Fruit fly (Drosophila melanogaster) whole organism, embryonic: ENCODE results near the gene CG4968.

Experiments used
- ATbp ChIP-seq: fragments of 200-800 bp; sonication (Bioruptor generic); optimal IDR thresholded peaks from 2 replicates; lab custom pipeline; 2017; ENCODE audit warnings: missing biosample characterization, mild to moderate bottlenecking, missing genetic modification characterization, missing genetic modification reagents
- Antp ChIP-seq: fragments of 200-800 bp; sonication (Bioruptor generic); optimal IDR thresholded peaks from 3 replicates; lab custom pipeline; 2016; ENCODE audit warnings: missing biosample characterization, missing genetic modification characterization
- Awh ChIP-seq: fragments of 200-800 bp; sonication (Bioruptor generic); IDR thresholded peaks from 2 replicates; pipeline ENCODE4, ENCODE4 v1.3.6; 2022; ENCODE audit warnings: missing biosample characterization, missing genetic modification characterization
- B-H1 ChIP-seq: fragments of 200-800 bp; sonication (Bioruptor generic); IDR thresholded peaks from 3 replicates; pipeline ENCODE4 v1.3.6; 2022; ENCODE audit warnings: missing biosample characterization, missing genetic modification characterization
- BEAF-32 ChIP-seq: fragments of 200-800 bp; sonication (Bioruptor generic); optimal IDR thresholded peaks from 3 replicates; lab custom pipeline; 2017; ENCODE audit warnings: missing biosample characterization, missing genetic modification characterization, mild to moderate bottlenecking, moderate library complexity, missing genetic modification reagents
- CG10274 ChIP-seq: fragments of 200-800 bp; sonication (Bioruptor generic); optimal IDR thresholded peaks from 3 replicates; lab custom pipeline; 2017; ENCODE audit warnings: missing biosample characterization, mild to moderate bottlenecking, missing genetic modification characterization
- CG10431 ChIP-seq: fragments of 200-800 bp; sonication (Bioruptor generic); optimal IDR thresholded peaks from 3 replicates; lab custom pipeline; 2018; ENCODE audit warnings: missing biosample characterization, mild to moderate bottlenecking, missing genetic modification characterization
- CG10565 ChIP-seq: fragments of 200-800 bp; sonication (Bioruptor generic); optimal IDR thresholded peaks from 3 replicates; lab custom pipeline; 2016; ENCODE audit warnings: missing biosample characterization, mild to moderate bottlenecking, missing genetic modification characterization
- CG11560 ChIP-seq: fragments of 200-800 bp; sonication (Bioruptor generic); IDR thresholded peaks from 3 replicates; pipeline ENCODE4 v1.3.6; 2022; ENCODE audit warnings: missing biosample characterization, missing genetic modification characterization
- CG13296 ChIP-seq: fragments of 200-800 bp; sonication (Bioruptor generic); optimal IDR thresholded peaks from 3 replicates; lab custom pipeline; 2018; ENCODE audit warnings: missing biosample characterization, mild to moderate bottlenecking, missing genetic modification characterization
- CG14014 ChIP-seq: fragments of 200-800 bp; sonication (Bioruptor generic); IDR thresholded peaks from 2 replicates; pipeline ENCODE4 v1.3.6; 2022; ENCODE audit warnings: missing biosample characterization, missing genetic modification characterization
- CG15011 ChIP-seq: fragments of 200-800 bp; sonication (Bioruptor generic); optimal IDR thresholded peaks from 3 replicates; lab custom pipeline; 2018; ENCODE audit warnings: missing biosample characterization, mild to moderate bottlenecking, missing genetic modification characterization
- CG15073 ChIP-seq: fragments of 200-800 bp; sonication (Bioruptor generic); optimal IDR thresholded peaks from 2 replicates; lab custom pipeline; 2016; ENCODE audit warnings: missing biosample characterization, missing genetic modification characterization
- CG18619 ChIP-seq: fragments of 200-800 bp; sonication (Bioruptor generic); optimal IDR thresholded peaks from 3 replicates; lab custom pipeline; 2017; ENCODE audit warnings: missing biosample characterization, mild to moderate bottlenecking, missing genetic modification characterization
- CG2120 ChIP-seq: fragments of 200-800 bp; sonication (Bioruptor generic); optimal IDR thresholded peaks from 3 replicates; lab custom pipeline; 2016; ENCODE audit warnings: missing biosample characterization, missing genetic modification characterization
- CG2712 ChIP-seq: fragments of 200-800 bp; optimal IDR thresholded peaks from 3 replicates; lab custom pipeline; 2019; ENCODE audit warnings: missing biosample characterization, mild to moderate bottlenecking, missing genetic modification characterization, moderate library complexity
- CG30020 ChIP-seq: fragments of 200-800 bp; optimal IDR thresholded peaks from 2 replicates; lab custom pipeline; 2019; ENCODE audit warnings: missing biosample characterization, mild to moderate bottlenecking, missing genetic modification characterization, moderate library complexity
- CG31441 ChIP-seq: fragments of 200-800 bp; sonication (Bioruptor generic); IDR thresholded peaks from 2 replicates; pipeline ENCODE4 v1.3.6; 2022; ENCODE audit warnings: missing biosample characterization, missing genetic modification characterization
- CG3995 ChIP-seq: fragments of 200-800 bp; sonication (Bioruptor generic); optimal IDR thresholded peaks from 3 replicates; lab custom pipeline; 2016; ENCODE audit warnings: missing biosample characterization, missing genetic modification characterization
- CG42726 ChIP-seq: fragments of 200-800 bp; sonication (Bioruptor generic); IDR thresholded peaks from 2 replicates; pipeline ENCODE4 v1.3.6; 2022; ENCODE audit warnings: missing biosample characterization, missing genetic modification characterization; ENCODE audit not compliant: partially characterized antibody
- CG43689 ChIP-seq: fragments of 200-800 bp; sonication (Bioruptor generic); IDR thresholded peaks from 2 replicates; pipeline ENCODE4 v1.3.6; 2022; ENCODE audit warnings: missing biosample characterization, missing genetic modification characterization
- CG4617 ChIP-seq: fragments of 200-800 bp; sonication (Bioruptor generic); optimal IDR thresholded peaks from 3 replicates; lab custom pipeline; 2016; ENCODE audit warnings: missing biosample characterization, missing genetic modification characterization, borderline replicate concordance
- CG6791 ChIP-seq: fragments of 200-800 bp; sonication (Bioruptor generic); IDR thresholded peaks from 3 replicates; pipeline ENCODE4 v1.3.6; 2022; ENCODE audit warnings: missing biosample characterization, missing genetic modification characterization; ENCODE audit not compliant: partially characterized antibody
- CG7928 ChIP-seq: fragments of 200-800 bp; sonication (Bioruptor generic); optimal IDR thresholded peaks from 2 replicates; lab custom pipeline; 2017; ENCODE audit warnings: missing biosample characterization, mild to moderate bottlenecking, missing genetic modification characterization
- CG8388 ChIP-seq: fragments of 200-800 bp; sonication (Bioruptor generic); optimal IDR thresholded peaks from 2 replicates; lab custom pipeline; 2019; ENCODE audit warnings: missing biosample characterization, mild to moderate bottlenecking, missing genetic modification characterization, moderate library complexity
- CG8478 ChIP-seq: fragments of >200 bp; optimal IDR thresholded peaks from 2 replicates; lab custom pipeline; 2018
- CG9876 ChIP-seq: fragments of 200-800 bp; sonication (Bioruptor generic); optimal IDR thresholded peaks from 2 replicates; lab custom pipeline; 2016; ENCODE audit warnings: missing biosample characterization, missing genetic modification characterization
- Dll ChIP-seq: fragments of 200-800 bp; sonication (Bioruptor generic); IDR thresholded peaks from 4 replicates; pipeline ENCODE4 v1.3.6; 2022; ENCODE audit warnings: missing biosample characterization, missing genetic modification characterization; ENCODE audit not compliant: partially characterized antibody
- Ets97D ChIP-seq: fragments of 200-800 bp; sonication (Bioruptor generic); optimal IDR thresholded peaks from 3 replicates; lab custom pipeline; 2016; ENCODE audit warnings: missing biosample characterization, missing genetic modification characterization
- NC2α ChIP-seq: fragments of 200-800 bp; sonication (Bioruptor generic); optimal IDR thresholded peaks from 2 replicates; lab custom pipeline; 2016; ENCODE audit warnings: missing biosample characterization, missing genetic modification characterization
- Rfx ChIP-seq: fragments of 200-800 bp; sonication (Bioruptor generic); IDR thresholded peaks from 2 replicates; pipeline ENCODE4 v1.3.6; 2022; ENCODE audit warnings: missing biosample characterization, missing genetic modification characterization
- Scr ChIP-seq: fragments of 200-800 bp; sonication (Bioruptor generic); IDR thresholded peaks from 2 replicates; pipeline ENCODE4 v1.3.6; 2022; ENCODE audit warnings: missing biosample characterization, missing genetic modification characterization; ENCODE audit not compliant: partially characterized antibody
- Sin3A ChIP-seq: fragments of >200 bp; optimal IDR thresholded peaks from 2 replicates; lab custom pipeline; 2018
- Spps ChIP-seq: fragments of 200-800 bp; sonication (Bioruptor generic); optimal IDR thresholded peaks from 2 replicates; lab custom pipeline; 2018; ENCODE audit warnings: missing biosample characterization, mild to moderate bottlenecking, missing genetic modification characterization
- aop ChIP-seq: fragments of 200-800 bp; sonication (Bioruptor generic); IDR thresholded peaks from 2 replicates; pipeline ENCODE4 v1.3.6; 2022; ENCODE audit warnings: missing biosample characterization, missing genetic modification characterization
- bigmax ChIP-seq: fragments of 200-800 bp; sonication (Bioruptor generic); optimal IDR thresholded peaks from 2 replicates; lab custom pipeline; 2018; ENCODE audit warnings: missing biosample characterization, mild to moderate bottlenecking, missing genetic modification characterization
- exex ChIP-seq: fragments of 200-800 bp; sonication (Bioruptor generic); optimal IDR thresholded peaks from 4 replicates; lab custom pipeline; 2018; ENCODE audit warnings: missing biosample characterization, mild to moderate bottlenecking, missing genetic modification characterization, moderate library complexity
- fd96Cb ChIP-seq: fragments of 200-800 bp; sonication (Bioruptor generic); optimal IDR thresholded peaks from 2 replicates; lab custom pipeline; 2018; ENCODE audit warnings: missing biosample characterization, mild to moderate bottlenecking, missing genetic modification characterization, moderate library complexity
- grn ChIP-seq: fragments of 200-800 bp; sonication (Bioruptor generic); optimal IDR thresholded peaks from 3 replicates; lab custom pipeline; 2017; ENCODE audit warnings: missing biosample characterization, missing genetic modification characterization
- jigr1 ChIP-seq: fragments of 200-800 bp; sonication (Bioruptor generic); IDR thresholded peaks from 3 replicates; pipeline ENCODE4 v1.3.6; 2022; ENCODE audit warnings: missing biosample characterization, missing genetic modification characterization
- ken ChIP-seq: fragments of 200-800 bp; sonication (Bioruptor generic); IDR thresholded peaks from 3 replicates; pipeline ENCODE4 v1.3.6; 2022; ENCODE audit warnings: missing biosample characterization, missing genetic modification characterization
- klu ChIP-seq: fragments of 200-800 bp; sonication (Bioruptor generic); IDR thresholded peaks from 2 replicates; pipeline ENCODE4 v1.3.6; 2022; ENCODE audit warnings: missing biosample characterization, missing genetic modification characterization
- lov ChIP-seq, 2 experiments: fragments of 200-800 bp in 1 of 2; fragments of >200 bp in 1 of 2; sonication (Bioruptor generic) in 1 of 2; IDR thresholded peaks in 1 of 2; optimal IDR thresholded peaks in 1 of 2; 2 replicates in 1 of 2; 3 replicates in 1 of 2; pipeline versions ENCODE4 v1.3.6 to Lab custom; 2017 to 2022; ENCODE audit warnings: missing biosample characterization in 1 of 2, missing genetic modification characterization in 1 of 2
- luna ChIP-seq: fragments of 200-800 bp; sonication (Bioruptor generic); optimal IDR thresholded peaks from 2 replicates; lab custom pipeline; 2016; ENCODE audit warnings: missing biosample characterization, missing genetic modification characterization
- maf-S ChIP-seq: fragments of 200-800 bp; sonication (Bioruptor generic); optimal IDR thresholded peaks from 2 replicates; lab custom pipeline; 2016; ENCODE audit warnings: missing biosample characterization, missing genetic modification characterization
- nmo ChIP-seq: fragments of 200-800 bp; sonication (Bioruptor generic); optimal IDR thresholded peaks from 2 replicates; lab custom pipeline; 2018; ENCODE audit warnings: missing biosample characterization, mild to moderate bottlenecking, missing genetic modification characterization, moderate library complexity
- row ChIP-seq: fragments of 200-800 bp; sonication (Bioruptor generic); IDR thresholded peaks from 3 replicates; pipeline ENCODE4 v1.3.6; 2022; ENCODE audit warnings: missing biosample characterization, missing genetic modification characterization
- sc ChIP-seq, 3 experiments: fragments of >200 bp in 2 of 3; fragments of 200-800 bp in 1 of 3; sonication (Bioruptor generic) in 1 of 3; optimal IDR thresholded peaks; 2 replicates in 2 of 3; 3 replicates in 1 of 3; lab custom pipeline; 2017; ENCODE audit warnings: mild to moderate bottlenecking in 1 of 3, missing biosample characterization in 1 of 3, missing genetic modification characterization in 1 of 3, missing genetic modification reagents in 1 of 3
- unpg ChIP-seq: fragments of 200-800 bp; sonication (Bioruptor generic); optimal IDR thresholded peaks from 3 replicates; lab custom pipeline; 2018; ENCODE audit warnings: missing biosample characterization, mild to moderate bottlenecking, missing genetic modification characterization, moderate library complexity
- zen ChIP-seq: fragments of 200-800 bp; sonication (Bioruptor generic); optimal IDR thresholded peaks from 3 replicates; lab custom pipeline; 2018; ENCODE audit warnings: missing biosample characterization, mild to moderate bottlenecking, missing genetic modification characterization, moderate library complexity
- zf30C ChIP-seq: fragments of 200-800 bp; sonication (Bioruptor generic); optimal IDR thresholded peaks from 3 replicates; lab custom pipeline; 2018; ENCODE audit warnings: missing biosample characterization, mild to moderate bottlenecking, missing genetic modification characterization

CG4968 gene

dm6 chr2L:10311822-10312221, 5.1 kb downstream of the CG4968 start (continued):
- TF ChIP-seq CG2120 = no peak
- TF ChIP-seq zf30C = no peak
- TF ChIP-seq CG13296 (GFP tag; lab: Kevin White, UChicago) = peak; percentile 2
- no peak for TF ChIP-seq aop
- TF ChIP-seq klu (GFP tag; lab: Robert Waterston, UW) = no peak
- TF ChIP-seq Awh (GFP tag; lab: Robert Waterston, UW) = no peak
- no peak for TF ChIP-seq CG14014 (GFP tag; lab: Robert Waterston, UW)
- no peak for TF ChIP-seq CG18619
- no peak for TF ChIP-seq Rfx (GFP tag; lab: Robert Waterston, UW)
- TF ChIP-seq CG30020 (tag; lab: Kevin White, UChicago) = peak; percentile 97
- TF ChIP-seq nmo (GFP tag; lab: Kevin White, UChicago) = peak; percentile 9
- TF ChIP-seq Spps (tag; lab: Kevin White, UChicago) = no peak
- TF ChIP-seq B-H1 (GFP tag; lab: Robert Waterston, UW) = no peak
- TF ChIP-seq Sin3A (lab: Kevin White, UChicago) = peak; percentile 28
- TF ChIP-seq Ets97D (GFP tag; lab: Kevin White, UChicago) = peak; percentile 38
- peak; percentile 33; the same call in 1 of the 2 replicates for TF ChIP-seq Scr (GFP tag; lab: Robert Waterston, UW)
- TF ChIP-seq CG3995 (GFP tag; lab: Kevin White, UChicago) = peak; percentile 10
- TF ChIP-seq grn (GFP tag; lab: Kevin White, UChicago) = no peak
- TF ChIP-seq CG7928 (GFP tag; lab: Kevin White, UChicago) = no peak
- TF ChIP-seq CG31441 (GFP tag; lab: Robert Waterston, UW) = no peak
- TF ChIP-seq CG4617 = peak; percentile 76
- TF ChIP-seq CG11560 (tag; lab: Robert Waterston, UW) = no peak
- no peak for TF ChIP-seq fd96Cb (tag; lab: Kevin White, UChicago)
- TF ChIP-seq BEAF-32 (GFP tag; lab: Kevin White, UChicago) = peak; percentile 52
- no peak for TF ChIP-seq lov (optimal IDR thresholded peaks at IDR 0.05; lab: Kevin White, UChicago)
- no peak for TF ChIP-seq lov (GFP tag; IDR thresholded peaks at IDR 0.05; lab: Robert Waterston, UW)
- no peak for TF ChIP-seq CG10274
- peak; percentile 7 for TF ChIP-seq bigmax (GFP tag; lab: Kevin White, UChicago)
- TF ChIP-seq jigr1 (GFP tag; lab: Robert Waterston, UW) = no peak
- TF ChIP-seq CG9876 (GFP tag; lab: Kevin White, UChicago) = no peak
- no peak for TF ChIP-seq NC2α (GFP tag; lab: Kevin White, UChicago)
- no peak for TF ChIP-seq ATbp (GFP tag; lab: Kevin White, UChicago)
- no peak for TF ChIP-seq maf-S
- no peak for TF ChIP-seq sc (optimal IDR thresholded peaks at IDR 0.05; lab: Kevin White, UChicago)
- no peak for TF ChIP-seq sc (GFP tag; optimal IDR thresholded peaks at IDR 0.05; lab: Kevin White, UChicago)
- TF ChIP-seq CG15073 (GFP tag; lab: Kevin White, UChicago) = no peak
- TF ChIP-seq CG42726 (GFP tag; lab: Robert Waterston, UW) = no peak
- peak; percentile 7 for TF ChIP-seq CG2712 (tag; lab: Kevin White, UChicago)
- no peak for TF ChIP-seq CG43689
- no peak for TF ChIP-seq unpg
- no peak for TF ChIP-seq CG8478
- TF ChIP-seq CG15011 (GFP tag; lab: Kevin White, UChicago) = no peak
- peak; percentile 46; the same call in 1 of the 3 replicates for TF ChIP-seq row
- peak; percentile 26 for TF ChIP-seq zen (tag; lab: Kevin White, UChicago)
- TF ChIP-seq CG6791 = 0 out of 3 replicates have a peak, but pooled peaks have one; percentile 36
- TF ChIP-seq Antp (GFP tag; lab: Kevin White, UChicago) = no peak
- peak; percentile 42; the same call in 1 of the 4 replicates for TF ChIP-seq Dll (GFP tag; lab: Robert Waterston, UW)
- TF ChIP-seq CG10565 (GFP tag; lab: Kevin White, UChicago) = no peak
- no peak for TF ChIP-seq CG8388 (GFP tag; lab: Kevin White, UChicago)
- TF ChIP-seq luna (GFP tag; lab: Kevin White, UChicago) = no peak
- peak; percentile 23 for TF ChIP-seq exex (tag; lab: Kevin White, UChicago)
- TF ChIP-seq CG10431 (GFP tag; lab: Kevin White, UChicago) = no peak
- TF ChIP-seq ken = no peak
